Fruit fly (Drosophila melanogaster) S2 (cell line): ENCODE results near the gene IntS4.
A peak's percentile ranks its signal among the peaks of the same experiment; 100 is the strongest.

Experiments
- CG8478 ChIP-seq: fragments of >200 bp; optimal IDR thresholded peaks from 2 replicates; lab custom pipeline; 2018
- CTCF ChIP-seq, 2 experiments: fragments of >200 bp; optimal IDR thresholded peaks; 2 replicates each; lab custom pipeline; 2018

Gene IntS4

DNA sequence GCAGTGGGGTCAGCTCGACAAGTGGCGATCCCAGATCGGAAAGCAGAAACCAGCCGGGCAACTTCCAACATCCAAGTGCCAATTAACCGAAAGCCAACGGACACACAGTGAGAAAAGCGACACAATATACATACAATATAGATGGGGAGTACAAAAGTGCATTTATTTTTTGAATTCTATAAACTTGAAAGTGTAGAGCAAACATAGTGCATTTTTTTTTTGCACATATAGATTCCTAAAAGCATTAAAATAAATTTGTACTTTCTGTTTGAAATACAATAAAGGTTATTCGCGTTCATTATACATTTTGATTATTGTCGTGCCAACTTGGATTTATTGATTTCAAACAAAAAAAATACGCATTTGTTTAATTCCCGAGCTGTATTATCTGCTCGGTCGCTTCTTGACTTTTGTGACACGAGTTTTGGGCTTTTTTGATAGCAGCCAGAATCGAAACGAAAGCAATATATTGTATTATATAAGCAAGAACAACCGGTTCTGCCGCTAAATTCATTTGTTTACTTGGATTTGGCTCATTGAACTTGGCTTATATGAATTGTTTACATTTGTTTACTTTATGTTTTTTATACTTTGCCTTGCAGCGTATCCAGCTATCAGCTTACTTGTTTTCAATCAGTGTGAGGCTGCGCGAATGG lies 14.5 kb upstream of the IntS4 start, which contains the start of gene spirit:
Gene spirit (minus strand): TSS at position 655 of the 656 bp plus-strand sequence.
- TF ChIP-seq CG8478 (lab: Kevin White, UChicago) (no peak), CTCF (optimal IDR thresholded peaks at IDR 0.05; lab: Kevin White, UChicago) (no peak)

DNA sequence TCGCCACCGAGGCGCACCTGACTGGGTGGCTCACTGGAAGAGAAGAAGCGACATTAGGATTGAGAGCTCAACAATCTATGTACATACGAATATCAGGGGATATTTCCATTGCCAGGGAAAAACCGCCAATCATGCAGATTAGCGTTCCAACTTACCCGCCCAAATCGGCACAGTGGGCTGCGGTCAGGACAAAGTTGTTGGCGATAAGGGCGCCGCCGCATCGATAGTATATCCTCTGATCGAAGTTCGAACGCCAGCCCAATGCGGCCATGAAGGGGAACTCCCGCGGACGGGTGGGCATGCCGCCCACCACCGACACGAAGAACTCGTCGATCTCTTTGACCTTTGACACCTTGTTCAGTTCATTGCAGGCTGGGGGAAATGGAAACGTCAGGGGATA lies 13.4 kb upstream of the IntS4 start:
- TF ChIP-seq CTCF (optimal IDR thresholded peaks at IDR 0.05; lab: Kevin White, UChicago) (no peak), CG8478 (lab: Kevin White, UChicago) (no peak)

DNA sequence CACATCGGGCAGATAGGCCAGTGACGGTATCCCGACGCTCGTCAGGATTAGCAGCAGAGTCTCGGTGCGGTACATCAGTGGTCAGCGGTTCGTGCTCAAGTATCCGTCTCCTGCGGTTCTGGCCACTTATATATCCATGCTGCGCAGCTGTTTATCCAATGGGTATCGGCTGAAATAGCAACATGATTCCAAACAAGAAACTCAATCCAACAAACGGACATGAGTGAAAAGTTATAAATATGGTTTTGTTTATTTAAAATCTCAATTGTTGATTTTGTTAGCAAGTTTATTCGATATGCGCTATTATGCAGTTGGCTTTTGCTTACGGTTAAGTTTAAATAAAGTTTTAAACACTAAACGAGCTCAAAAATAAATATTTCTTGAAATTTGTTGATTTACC lies 12.3 kb upstream of the IntS4 start, which contains the start of gene CG12111:
Gene CG12111 (minus strand): TSS at position 101 of the 400 bp plus-strand sequence.
- TF ChIP-seq CTCF (optimal IDR thresholded peaks at IDR 0.05; lab: Kevin White, UChicago) = no peak
- no peak for TF ChIP-seq CG8478 (lab: Kevin White, UChicago)

DNA sequence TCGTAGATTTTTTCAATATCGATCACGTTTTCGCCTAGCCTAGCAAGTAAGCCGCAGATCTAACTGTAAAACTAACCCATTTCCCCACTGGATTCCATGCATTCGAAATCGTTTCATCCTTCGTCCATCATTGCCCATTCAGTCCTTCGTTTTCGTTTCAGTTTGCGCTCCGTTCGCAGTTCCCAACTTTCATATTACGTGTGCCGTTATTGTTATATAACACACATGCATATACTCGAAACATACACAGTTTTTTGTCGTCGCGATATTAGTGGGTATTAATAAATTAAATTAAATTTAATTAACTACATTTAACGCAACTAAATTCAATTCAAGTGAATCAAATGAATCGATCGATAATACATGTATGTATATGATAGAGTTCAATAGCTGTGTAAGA lies 11.1 kb upstream of the IntS4 start:
- TF ChIP-seq CTCF (optimal IDR thresholded peaks at IDR 0.05; lab: Kevin White, UChicago) (no peak), CG8478 (lab: Kevin White, UChicago) (no peak)

DNA sequence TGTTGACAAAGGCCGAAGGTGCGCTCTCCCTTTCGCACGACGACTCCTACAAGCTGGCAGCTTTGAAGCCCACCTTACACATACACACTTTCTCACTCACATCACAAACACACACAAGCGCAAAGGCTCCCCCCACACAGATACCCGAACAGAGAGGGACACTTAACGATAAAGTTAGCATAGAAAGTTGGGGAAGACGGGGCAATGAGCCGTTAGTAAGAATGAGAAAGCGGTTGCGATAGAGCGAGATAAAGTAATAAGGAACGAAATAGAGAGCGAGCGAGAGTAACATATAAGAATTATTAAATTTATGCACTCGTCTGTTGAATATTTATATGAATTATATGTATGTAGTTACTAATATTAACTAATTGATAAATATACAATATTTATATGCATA lies 10.5 kb upstream of the IntS4 start:
- no peak for TF ChIP-seq CTCF (optimal IDR thresholded peaks at IDR 0.05; lab: Kevin White, UChicago)
- TF ChIP-seq CG8478 (lab: Kevin White, UChicago) = no peak

DNA sequence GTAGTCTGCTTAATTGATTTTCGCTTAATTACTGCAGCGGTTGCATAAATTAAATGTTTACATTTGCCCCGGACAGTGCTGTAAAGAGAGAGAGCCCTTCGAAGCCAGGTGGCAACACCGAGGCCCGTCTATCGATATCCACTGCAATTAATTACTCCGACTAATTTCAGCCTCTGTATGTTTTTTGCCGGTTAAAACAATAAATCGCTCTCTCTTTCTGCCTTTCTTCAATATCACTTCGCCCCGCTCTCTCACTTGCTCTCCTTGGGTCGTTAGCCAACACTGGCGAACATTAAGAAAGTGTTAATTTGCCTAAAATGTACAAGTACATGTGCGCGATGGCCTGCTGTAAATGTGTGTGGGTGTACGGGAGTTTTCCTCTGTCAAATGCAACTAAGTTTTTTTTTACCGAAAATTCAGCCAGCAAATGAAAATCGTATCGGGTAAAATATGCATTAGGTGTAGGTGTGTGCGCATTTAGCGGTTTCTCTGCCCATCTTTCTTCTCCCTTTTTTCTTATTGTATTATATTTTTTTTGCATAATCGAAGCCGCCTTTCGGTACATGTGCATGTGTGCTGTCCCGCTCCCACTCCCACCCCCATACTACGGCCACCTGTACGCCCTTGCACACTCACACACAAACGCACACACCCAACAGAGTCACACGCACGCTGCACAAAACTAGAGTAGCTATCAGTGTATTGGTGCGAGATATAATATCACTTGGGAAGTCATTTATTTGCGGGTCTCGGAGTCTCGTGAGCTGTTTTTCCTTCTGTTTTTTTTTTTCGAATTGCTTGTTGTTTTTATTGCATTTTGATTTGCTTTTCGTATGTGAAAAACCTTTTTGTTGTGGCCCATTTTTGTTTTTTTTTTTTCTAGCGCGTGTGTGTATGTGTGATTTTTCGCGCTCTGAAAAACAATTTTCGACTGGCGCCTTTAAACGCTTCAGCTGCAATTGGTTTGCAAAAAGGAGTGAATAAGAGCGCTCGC lies 3.1 kb upstream of the IntS4 start:
- TF ChIP-seq CG8478 (lab: Kevin White, UChicago) (no peak), CTCF (optimal IDR thresholded peaks at IDR 0.05; lab: Kevin White, UChicago) (no peak)

DNA sequence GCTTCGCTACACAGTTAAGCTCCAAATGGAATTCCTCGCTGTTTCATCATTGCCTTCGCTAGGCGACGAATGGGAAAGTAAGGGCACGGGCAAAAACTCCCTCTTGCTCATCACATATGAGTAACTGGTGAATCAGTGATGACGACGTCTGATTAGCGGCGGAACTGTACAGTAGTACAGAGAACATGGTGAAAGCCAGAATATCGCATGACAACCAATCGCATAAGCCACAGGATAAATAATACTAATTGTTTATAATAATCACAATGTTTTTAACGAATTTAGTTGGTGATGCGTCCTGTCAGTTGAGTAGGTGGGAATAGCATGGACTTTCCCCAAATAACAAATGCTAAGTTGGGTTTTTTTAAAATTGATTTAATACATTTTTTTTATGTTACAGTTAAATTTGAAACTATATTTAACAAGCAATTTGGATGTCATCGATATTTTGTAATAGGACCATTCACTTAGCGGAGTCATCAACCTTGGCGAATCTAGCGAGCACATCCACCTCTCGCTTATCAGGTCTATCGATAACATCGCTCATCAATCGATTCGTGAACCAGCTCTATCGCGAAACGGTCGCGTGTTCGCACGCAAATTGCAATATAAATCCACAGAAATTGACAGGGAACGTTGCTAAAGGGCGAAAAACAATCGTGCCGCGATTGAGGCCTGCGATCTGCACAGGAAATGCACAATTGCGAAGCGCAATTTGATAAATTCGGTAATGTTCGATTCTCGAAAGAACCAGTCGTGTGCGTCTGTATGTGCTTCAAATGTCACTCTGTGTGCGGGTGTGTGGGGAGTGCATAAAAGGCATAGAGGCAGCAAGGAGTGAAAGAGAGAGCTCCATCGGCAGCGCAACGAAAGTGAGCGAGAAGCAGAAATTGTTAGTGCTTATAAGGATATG lies 1.8 kb upstream of the IntS4 start, which contains the start of the genes CG12112 and Trf4-1:
Gene CG12112 (minus strand): TSS at position 106 of the 913 bp plus-strand sequence.
Gene Trf4-1 (plus strand): TSS at position 236 of the 913 bp plus-strand sequence.
- TF ChIP-seq CG8478 (lab: Kevin White, UChicago) = no peak
- TF ChIP-seq CTCF (optimal IDR thresholded peaks at IDR 0.05; lab: Kevin White, UChicago) = peak; percentile 44 to 51

DNA sequence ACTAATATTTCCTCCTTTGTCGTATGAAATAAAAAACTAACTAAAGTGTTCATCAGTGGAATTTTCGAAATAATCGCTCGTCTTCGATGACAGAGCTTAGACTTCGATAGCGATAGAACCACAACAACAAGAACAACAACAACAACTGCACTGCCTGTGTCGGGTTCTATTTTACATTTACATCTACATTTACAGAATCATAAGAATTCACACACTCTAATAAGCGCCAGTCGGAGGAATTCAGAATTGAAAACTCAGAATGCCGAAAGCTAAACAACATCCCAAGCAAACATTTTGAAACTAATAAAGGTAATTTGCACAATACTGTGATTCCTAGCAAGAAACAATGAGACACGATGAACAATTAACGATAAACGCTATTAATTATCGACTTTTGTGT lies 4.3 kb downstream of the IntS4 start:
- TF ChIP-seq CG8478 (lab: Kevin White, UChicago) = no peak
- TF ChIP-seq CTCF (optimal IDR thresholded peaks at IDR 0.05; lab: Kevin White, UChicago) = peak in 1 of 2 experiments; percentile 12

DNA sequence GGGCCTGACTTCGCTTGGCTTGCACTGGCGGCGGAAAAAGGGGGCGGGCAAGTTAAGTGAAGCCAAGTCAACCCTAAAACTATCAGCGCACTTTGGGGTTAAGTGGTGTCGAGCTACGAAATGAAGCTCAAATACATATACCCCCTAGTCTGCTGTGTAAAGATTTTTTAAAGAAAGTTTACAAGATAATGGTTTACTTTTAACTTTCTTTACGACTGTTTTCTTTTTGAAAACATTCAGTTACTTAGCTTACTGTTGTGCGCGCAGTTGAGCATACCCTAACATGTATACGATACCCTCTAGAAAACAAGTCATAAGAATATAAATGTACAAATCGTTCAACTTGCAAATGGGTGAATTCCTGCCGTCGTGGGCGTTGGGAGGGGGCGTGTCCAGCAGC lies 15.9 kb downstream of the IntS4 start:
- TF ChIP-seq CTCF (optimal IDR thresholded peaks at IDR 0.05; lab: Kevin White, UChicago) (no peak), CG8478 (lab: Kevin White, UChicago) (no peak)

DNA sequence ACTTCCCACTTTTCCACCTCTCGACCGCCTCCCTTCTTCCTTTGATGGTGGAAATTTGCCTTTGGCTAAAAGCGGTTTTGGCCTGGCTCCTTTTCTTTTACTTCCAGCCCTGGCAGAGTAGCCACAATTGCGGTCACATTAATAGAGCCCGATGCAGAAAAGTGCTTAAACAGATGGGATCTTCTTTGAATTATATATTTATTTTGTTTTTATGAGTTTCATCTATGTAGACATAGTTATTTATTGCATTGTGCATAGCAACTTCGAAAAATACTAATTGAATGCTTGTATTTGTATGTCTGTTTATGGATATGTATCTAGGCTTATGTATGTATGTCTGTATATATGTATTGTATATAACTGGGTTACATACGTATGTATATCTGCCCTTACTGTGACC lies 16.6 kb downstream of the IntS4 start:
- no peak for TF ChIP-seq CTCF (optimal IDR thresholded peaks at IDR 0.05; lab: Kevin White, UChicago)
- TF ChIP-seq CG8478 (lab: Kevin White, UChicago) = no peak

DNA sequence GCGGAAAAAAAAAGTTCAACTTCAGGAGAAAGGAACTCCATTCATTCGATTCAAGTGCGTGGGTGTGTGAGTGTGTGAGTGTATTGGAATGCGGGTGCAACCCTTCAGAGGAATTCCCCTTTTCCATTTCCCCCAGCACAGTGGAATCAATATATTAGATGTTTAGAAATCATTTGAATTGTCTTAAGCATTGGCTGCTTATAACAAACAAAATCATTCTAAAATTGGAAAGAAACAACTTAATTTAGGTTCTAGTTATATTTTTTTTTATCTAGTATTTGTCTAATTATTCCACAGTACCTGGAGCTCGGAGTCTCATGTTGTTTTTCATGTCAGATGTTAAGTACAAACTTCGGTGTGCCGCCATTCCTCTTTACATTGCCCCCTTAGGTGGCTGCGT lies 19.6 kb downstream of the IntS4 start:
- TF ChIP-seq CTCF (optimal IDR thresholded peaks at IDR 0.05; lab: Kevin White, UChicago) = no peak

DNA sequence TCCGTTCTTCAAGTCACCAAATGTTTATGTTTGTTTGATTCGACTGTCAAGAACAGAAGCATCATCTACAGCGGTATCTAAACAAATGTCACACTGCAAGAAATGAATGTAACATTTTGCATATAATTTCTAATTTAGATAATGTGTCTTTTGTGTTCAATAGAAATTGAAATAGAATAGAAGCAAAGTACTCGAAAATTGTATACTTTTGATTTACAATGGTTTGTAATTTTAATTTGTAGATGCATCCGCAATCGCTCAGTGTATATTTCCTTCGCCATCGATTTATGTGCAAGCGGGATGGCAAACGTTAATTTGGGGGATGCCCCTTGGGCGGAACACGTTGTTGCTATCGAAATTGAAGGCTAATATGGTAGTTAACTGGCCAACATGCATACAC lies 20.4 kb downstream of the IntS4 start:
- TF ChIP-seq CTCF (optimal IDR thresholded peaks at IDR 0.05; lab: Kevin White, UChicago) = no peak
- TF ChIP-seq CG8478 (lab: Kevin White, UChicago) = no peak

DNA sequence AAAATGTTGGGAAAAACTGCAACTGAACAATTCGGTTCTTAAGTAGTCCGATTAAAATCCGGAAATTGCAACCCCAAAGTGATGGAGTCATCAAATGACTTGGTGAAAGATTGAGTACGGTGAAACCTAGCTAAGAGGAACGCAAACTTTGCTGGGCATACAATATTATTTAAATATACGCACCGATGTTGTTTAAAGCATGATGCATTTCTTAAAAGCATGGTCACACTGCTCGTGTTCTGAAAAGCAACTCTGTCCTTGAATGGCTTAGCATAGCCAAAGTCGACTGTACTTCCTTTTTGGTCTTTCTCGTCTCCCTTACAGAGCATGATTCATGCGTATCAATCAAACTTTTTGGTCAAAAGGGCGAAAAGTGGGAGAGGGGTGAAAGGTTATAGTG lies 21.9 kb downstream of the IntS4 start:
- TF ChIP-seq CTCF (optimal IDR thresholded peaks at IDR 0.05; lab: Kevin White, UChicago) = no peak
- TF ChIP-seq CG8478 (lab: Kevin White, UChicago) = no peak

DNA sequence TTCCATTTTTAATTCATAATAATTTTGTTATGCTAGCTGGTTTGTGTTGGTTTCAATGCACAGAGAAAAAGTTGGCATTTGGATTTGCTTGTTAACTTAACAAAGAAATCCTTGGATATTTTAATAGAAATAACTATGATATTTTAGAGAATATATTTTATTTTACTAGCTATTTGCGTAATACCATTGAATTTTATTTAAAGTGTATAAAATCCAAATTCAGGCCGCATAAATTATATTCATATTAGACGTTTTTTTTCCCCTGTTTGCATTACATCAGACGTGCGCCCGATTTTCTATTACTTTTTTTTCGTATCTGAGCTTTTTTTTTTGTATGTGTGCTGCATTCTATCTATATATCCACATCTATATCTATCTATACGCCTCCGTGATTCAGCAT lies 23.8 kb downstream of the IntS4 start:
- TF ChIP-seq CG8478 (lab: Kevin White, UChicago) (no peak), CTCF (optimal IDR thresholded peaks at IDR 0.05; lab: Kevin White, UChicago) (no peak)
